Worm (Caenorhabditis elegans) whole organism, young adult: Measurements from ENCODE around the gene C18D11.3.

Experiments used
- T26A5.8 ChIP-seq: sonication (generic microtip); optimal IDR thresholded peaks from 2 replicates; lab custom pipeline; 2016; ENCODE audit warnings: missing genetic modification characterization, missing compliant biosample characterization
- akir-1 ChIP-seq: fragments of 200-800 bp; sonication (Bioruptor generic); optimal IDR thresholded peaks from 2 replicates; lab custom pipeline; 2018; ENCODE audit warnings: mild to moderate bottlenecking, missing genetic modification characterization, moderate library complexity, missing compliant biosample characterization
- gei-17 ChIP-seq: fragments of 200-800 bp; sonication (Bioruptor generic); optimal IDR thresholded peaks from 2 replicates; lab custom pipeline; 2018; ENCODE audit warnings: mild to moderate bottlenecking, missing genetic modification characterization, missing compliant biosample characterization
- nhr-27 ChIP-seq: fragments of 200-800 bp; sonication (Bioruptor generic); optimal IDR thresholded peaks from 2 replicates; lab custom pipeline; 2018; ENCODE audit warnings: mild to moderate bottlenecking, missing genetic modification characterization, moderate library complexity, missing compliant biosample characterization
- pha-4 ChIP-seq: fragments of 150-350 bp; sonication (generic microtip); optimal IDR thresholded peaks from 2 replicates; lab custom pipeline; 2014; ENCODE audit warnings: missing biosample characterization, missing genetic modification reagents, missing genetic modification characterization
- xnd-1 ChIP-seq: sonication (generic microtip); optimal IDR thresholded peaks from 2 replicates; lab custom pipeline; 2016; ENCODE audit warnings: missing genotype, missing genetic modification reagents, missing genetic modification characterization, missing compliant biosample characterization

- TF ChIP-seq xnd-1 (no peak), nhr-27 (tag; lab: Kevin White, UChicago) (no peak), akir-1 (GFP tag; lab: Kevin White, UChicago) (no peak), T26A5.8 (no peak), gei-17 (GFP tag; lab: Kevin White, UChicago) (no peak), pha-4 (tag; lab: Kevin White, UChicago) (no peak)
Observed at ce11 chrIII:11836734-11837133, 13.5 kb downstream of the C18D11.3 start.
